Worm (Caenorhabditis elegans) whole organism, late embryonic: Measurements from ENCODE around the gene nhr-128.

Experiments
- C08G9.2 ChIP-seq: sonication (generic microtip); optimal IDR thresholded peaks from 2 replicates; lab custom pipeline; 2016; ENCODE audit warnings: mild to moderate bottlenecking, missing genetic modification characterization, moderate library complexity, missing compliant biosample characterization
- F13H6.1 ChIP-seq: sonication (generic microtip); optimal IDR thresholded peaks from 2 replicates; lab custom pipeline; 2016; ENCODE audit warnings: missing genetic modification characterization, missing compliant biosample characterization
- K09A11.1 ChIP-seq: sonication (generic microtip); optimal IDR thresholded peaks from 2 replicates; lab custom pipeline; 2017; ENCODE audit warnings: antibody characterized with exemption, mild to moderate bottlenecking, missing genetic modification characterization, missing compliant biosample characterization; ENCODE audit not compliant: insufficient read depth
- ceh-14 ChIP-seq: sonication (generic microtip); optimal IDR thresholded peaks from 2 replicates; lab custom pipeline; 2016; ENCODE audit warnings: missing genotype, missing genetic modification characterization, missing compliant biosample characterization
- ceh-19 ChIP-seq: fragments of 200-800 bp; sonication (Bioruptor generic); optimal IDR thresholded peaks from 2 replicates; lab custom pipeline; 2018; ENCODE audit warnings: mild to moderate bottlenecking, missing genetic modification characterization, missing compliant biosample characterization
- ceh-2 ChIP-seq: sonication (generic microtip); optimal IDR thresholded peaks from 2 replicates; lab custom pipeline; 2016; ENCODE audit warnings: missing genotype, missing genetic modification characterization, missing compliant biosample characterization
- ceh-45 ChIP-seq: fragments of 200-800 bp; sonication (Bioruptor generic); IDR thresholded peaks from 2 replicates; pipeline ENCODE4 v1.3.6; 2022; ENCODE audit warnings: missing genetic modification reagents, missing genetic modification characterization, missing compliant biosample characterization
- ceh-6 ChIP-seq: fragments of 200-800 bp; sonication (Bioruptor generic); optimal IDR thresholded peaks from 2 replicates; lab custom pipeline; 2018; ENCODE audit warnings: mild to moderate bottlenecking, missing genetic modification characterization, missing compliant biosample characterization
- dmd-4 ChIP-seq: sonication (generic microtip); optimal IDR thresholded peaks from 2 replicates; lab custom pipeline; 2016; ENCODE audit warnings: borderline replicate concordance, missing genetic modification characterization, missing compliant biosample characterization
- dve-1 ChIP-seq: sonication (generic microtip); optimal IDR thresholded peaks from 2 replicates; lab custom pipeline; 2017; ENCODE audit warnings: antibody characterized with exemption, mild to moderate bottlenecking, missing genetic modification characterization, missing compliant biosample characterization
- elt-2 ChIP-seq: sonication (generic microtip); optimal IDR thresholded peaks from 2 replicates; lab custom pipeline; 2016; ENCODE audit warnings: missing genetic modification reagents, missing genetic modification characterization, missing compliant biosample characterization
- eyg-1 ChIP-seq: sonication (generic microtip); optimal IDR thresholded peaks from 2 replicates; lab custom pipeline; 2016; ENCODE audit warnings: missing genotype, missing genetic modification characterization, missing compliant biosample characterization
- fax-1 ChIP-seq: sonication (generic microtip); optimal IDR thresholded peaks from 2 replicates; lab custom pipeline; 2016; ENCODE audit warnings: missing genotype, missing genetic modification characterization, missing compliant biosample characterization
- fkh-10 ChIP-seq: fragments of 150-350 bp; optimal IDR thresholded peaks from 2 replicates; lab custom pipeline; 2014; ENCODE audit warnings: missing biosample characterization, missing genetic modification reagents, missing genetic modification characterization
- hlh-15 ChIP-seq: sonication (generic microtip); optimal IDR thresholded peaks from 2 replicates; lab custom pipeline; 2016; ENCODE audit warnings: missing genetic modification characterization, missing compliant biosample characterization
- lin-11 ChIP-seq: fragments of 200-800 bp; sonication (Bioruptor generic); optimal IDR thresholded peaks from 2 replicates; lab custom pipeline; 2018; ENCODE audit warnings: mild to moderate bottlenecking, missing genetic modification characterization, missing compliant biosample characterization
- nfya-1 ChIP-seq: sonication (generic microtip); optimal IDR thresholded peaks from 2 replicates; lab custom pipeline; 2017; ENCODE audit warnings: missing genetic modification characterization, mild to moderate bottlenecking, missing compliant biosample characterization, antibody characterized with exemption, moderate library complexity
- nhr-232 ChIP-seq: sonication (generic microtip); optimal IDR thresholded peaks from 2 replicates; lab custom pipeline; 2016; ENCODE audit warnings: missing genetic modification characterization, missing compliant biosample characterization
- npax-4 ChIP-seq: sonication (generic microtip); optimal IDR thresholded peaks from 2 replicates; lab custom pipeline; 2016; ENCODE audit warnings: missing genetic modification characterization, missing compliant biosample characterization
- odd-2 ChIP-seq: sonication (generic microtip); optimal IDR thresholded peaks from 2 replicates; lab custom pipeline; 2017; ENCODE audit warnings: antibody characterized with exemption, mild to moderate bottlenecking, missing genetic modification characterization, missing compliant biosample characterization
- pag-3 ChIP-seq: sonication (generic microtip); optimal IDR thresholded peaks from 2 replicates; lab custom pipeline; 2016; ENCODE audit warnings: missing compliant biosample characterization, missing genetic modification characterization, borderline replicate concordance
- pha-2 ChIP-seq: sonication (generic microtip); optimal IDR thresholded peaks from 2 replicates; lab custom pipeline; 2017; ENCODE audit warnings: mild to moderate bottlenecking, missing genetic modification characterization, missing compliant biosample characterization
- pha-4 ChIP-seq: fragments of 150-350 bp; optimal IDR thresholded peaks from 2 replicates; lab custom pipeline; 2018; ENCODE audit warnings: missing biosample characterization, missing genetic modification reagents, missing genetic modification characterization
- pqm-1 ChIP-seq: sonication (generic microtip); optimal IDR thresholded peaks from 2 replicates; lab custom pipeline; 2016; ENCODE audit warnings: missing genetic modification characterization, missing compliant biosample characterization
- sox-2 ChIP-seq: fragments of 200-800 bp; sonication (Bioruptor generic); IDR thresholded peaks from 2 replicates; pipeline ENCODE4 v1.3.6; 2022; ENCODE audit warnings: missing genetic modification reagents, missing genetic modification characterization, missing compliant biosample characterization
- sox-4 ChIP-seq: sonication (generic microtip); optimal IDR thresholded peaks from 2 replicates; lab custom pipeline; 2017; ENCODE audit warnings: mild to moderate bottlenecking, missing genetic modification characterization, inconsistent platforms, missing compliant biosample characterization
- syd-9 ChIP-seq: sonication (generic microtip); optimal IDR thresholded peaks from 2 replicates; lab custom pipeline; 2016; ENCODE audit warnings: mild to moderate bottlenecking, missing genetic modification characterization, moderate library complexity, missing compliant biosample characterization
- tbx-2 ChIP-seq: sonication (generic microtip); optimal IDR thresholded peaks from 2 replicates; lab custom pipeline; 2016; ENCODE audit warnings: missing genetic modification characterization, missing compliant biosample characterization
- tbx-7 ChIP-seq: sonication (generic microtip); optimal IDR thresholded peaks from 2 replicates; lab custom pipeline; 2016; ENCODE audit warnings: missing genotype, missing genetic modification characterization, missing compliant biosample characterization
- unc-3 ChIP-seq, 2 experiments: fragments of 200-800 bp in 1 of 2; sonication (Bioruptor generic) in 1 of 2; sonication (generic microtip) in 1 of 2; conservative IDR thresholded peaks in 1 of 2; optimal IDR thresholded peaks in 1 of 2; 2 replicates each; pipeline versions ENCODE4 v1.3.6 to Lab custom; 2016 to 2022; ENCODE audit warnings: missing compliant biosample characterization in 2 of 2, missing genetic modification characterization in 2 of 2, missing genetic modification reagents in 1 of 2
- unc-55 ChIP-seq: sonication (generic microtip); optimal IDR thresholded peaks from 2 replicates; lab custom pipeline; 2017; ENCODE audit warnings: missing biosample characterization, missing genetic modification reagents, missing genetic modification characterization

nhr-128 gene

DNA sequence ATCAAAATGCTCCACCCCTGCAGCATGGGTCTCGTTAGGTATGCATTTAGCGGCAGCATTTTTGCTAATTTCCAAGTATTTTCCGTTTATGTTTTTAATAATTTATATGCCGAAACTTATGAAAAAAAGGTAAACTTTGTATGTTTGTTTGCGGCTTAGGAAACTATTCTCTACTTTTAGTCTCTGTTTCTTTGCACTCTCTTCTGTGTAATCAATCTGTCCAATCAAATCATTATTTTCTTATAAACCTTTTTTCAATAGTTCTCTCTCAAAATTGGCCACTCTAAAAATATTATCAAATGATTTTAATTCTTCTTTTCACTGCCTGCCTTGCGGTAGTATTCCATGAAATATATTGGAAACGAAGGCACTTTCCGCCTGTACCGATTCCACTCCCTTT, 16.1 kb downstream of the nhr-128 start:
- TF ChIP-seq sox-2, result no peak
- TF ChIP-seq pqm-1, result no peak
- TF ChIP-seq ceh-6 (GFP tag; lab: Kevin White, UChicago), result no peak

DNA sequence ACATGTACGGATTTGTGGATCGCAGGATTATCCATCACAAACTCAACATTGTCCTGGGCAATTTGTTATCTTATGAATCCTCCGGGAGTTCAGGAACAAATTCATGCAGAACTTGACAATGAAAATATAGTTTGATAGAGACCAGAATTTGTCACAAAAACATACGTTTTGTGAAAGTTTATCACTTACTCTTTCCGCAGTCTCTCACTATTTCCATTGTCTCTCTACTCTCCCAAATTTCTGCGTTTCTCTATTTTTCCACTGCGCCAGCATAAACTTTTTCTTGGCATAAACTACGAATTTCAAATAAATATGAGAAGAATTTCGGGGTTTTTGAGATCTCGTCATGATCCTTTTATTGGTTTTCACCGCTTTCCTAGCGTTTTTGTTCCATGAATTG, 20.8 kb downstream of the nhr-128 start, which contains the start of gene cyp-33C3:
Gene cyp-33C3 (plus strand): TSS at position 149 of the 400 bp plus-strand sequence.
- TF ChIP-seq C08G9.2 (tag; lab: Kevin White, UChicago) (no peak), elt-2 (tag; lab: Kevin White, UChicago) (no peak), unc-3 (GFP tag; conservative IDR thresholded peaks at IDR 0.05; lab: Robert Waterston, UW) (no peak), unc-3 (tag; optimal IDR thresholded peaks at IDR 0.05; lab: Kevin White, UChicago) (no peak), fax-1 (tag; lab: Kevin White, UChicago) (no peak), pha-2 (tag; lab: Kevin White, UChicago) (no peak), ceh-6 (GFP tag; lab: Kevin White, UChicago) (no peak), pqm-1 (no peak), nhr-232 (tag; lab: Kevin White, UChicago) (no peak)
- TF ChIP-seq, all 69 proteins: peak for 0

DNA sequence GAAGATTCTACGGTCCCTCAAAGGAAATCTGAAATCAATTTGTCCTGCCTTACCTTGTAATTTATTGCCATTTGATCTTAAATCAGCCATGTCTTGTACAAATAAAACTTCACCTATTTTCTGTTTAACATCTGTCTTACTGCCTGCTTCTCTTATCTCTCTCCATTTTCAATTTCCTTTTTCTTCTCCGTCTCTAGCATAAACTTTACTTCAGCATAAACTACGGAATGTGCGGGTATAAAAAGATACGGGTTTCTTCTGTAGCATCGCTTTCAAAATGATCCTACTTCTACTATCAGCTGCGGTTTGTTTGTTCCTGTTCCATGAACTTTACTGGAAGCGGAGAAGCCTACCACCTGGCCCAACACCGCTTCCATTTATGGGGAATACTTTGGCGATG, 22.9 kb downstream of the nhr-128 start, which contains the start of gene cyp-33C5:
Gene cyp-33C5 (plus strand): TSS at position 254 of the 400 bp plus-strand sequence.
- TF ChIP-seq eyg-1 (no peak), unc-55 (GFP tag; lab: Kevin White, UChicago) (no peak), ceh-14 (tag; lab: Kevin White, UChicago) (no peak), fkh-10 (GFP tag; lab: Kevin White, UChicago) (no peak), ceh-45 (GFP tag; lab: Robert Waterston, UW) (no peak), nfya-1 (tag; lab: Kevin White, UChicago) (no peak), F13H6.1 (tag; lab: Kevin White, UChicago) (no peak), elt-2 (tag; lab: Kevin White, UChicago) (no peak), K09A11.1 (tag; lab: Kevin White, UChicago) (no peak), pha-2 (tag; lab: Kevin White, UChicago) (no peak), lin-11 (tag; lab: Kevin White, UChicago) (no peak), tbx-2 (tag; lab: Kevin White, UChicago) (no peak)

DNA sequence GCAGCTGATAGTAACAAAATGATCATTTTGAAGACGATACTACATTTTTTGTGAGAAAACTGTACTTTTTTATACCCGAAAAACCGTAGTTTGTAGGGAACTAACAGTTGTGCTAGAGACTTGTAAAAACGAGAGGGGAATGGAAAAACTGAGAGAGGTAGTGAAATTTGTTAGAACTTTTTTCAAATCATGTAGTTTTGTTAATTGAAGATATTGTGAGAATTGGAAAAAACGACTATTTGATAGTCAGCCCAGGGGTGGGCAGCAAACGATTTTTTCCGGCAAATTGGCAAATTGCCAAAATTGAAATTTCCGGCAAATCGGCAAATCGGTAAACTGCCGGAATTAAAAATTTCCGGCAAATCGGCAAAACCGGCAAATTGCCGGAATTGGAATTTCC, 27.4 kb downstream of the nhr-128 start, which contains the start of gene cyp-33C6:
Gene cyp-33C6 (minus strand): TSS at position 101 of the 400 bp plus-strand sequence.
- TF ChIP-seq dve-1 (tag; lab: Kevin White, UChicago), result no peak
- TF ChIP-seq hlh-15 (tag; lab: Kevin White, UChicago), result no peak
- no peak for TF ChIP-seq odd-2 (tag; lab: Kevin White, UChicago)
- no peak for TF ChIP-seq tbx-7 (tag; lab: Kevin White, UChicago)
- TF ChIP-seq npax-4, result no peak
- TF ChIP-seq sox-4, result no peak
- TF ChIP-seq nhr-232 (tag; lab: Kevin White, UChicago), result no peak
- no peak for TF ChIP-seq dmd-4 (tag; lab: Kevin White, UChicago)
- TF ChIP-seq ceh-2 (tag; lab: Kevin White, UChicago), result no peak

DNA sequence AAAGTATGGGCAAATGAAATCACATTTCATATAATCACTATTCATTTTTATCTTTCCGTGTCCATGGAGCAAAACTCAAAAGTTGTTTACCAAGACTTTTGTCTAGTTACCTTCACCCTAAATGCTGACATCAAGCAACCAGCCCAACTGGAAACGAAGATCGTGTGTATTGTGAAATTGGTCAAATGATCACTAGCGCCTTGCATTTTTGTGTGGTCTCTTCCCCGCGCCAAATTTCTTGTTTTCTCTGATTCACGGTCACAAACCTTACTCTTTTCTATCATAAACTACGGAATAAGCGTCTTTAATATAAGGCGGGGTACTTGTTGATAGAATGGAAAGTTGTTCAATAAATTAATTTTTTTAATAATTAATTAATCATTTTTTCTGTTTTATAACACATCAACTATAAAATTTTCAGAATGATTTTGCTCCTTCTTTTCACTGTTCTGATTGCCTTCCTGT, 28.3 kb downstream of the nhr-128 start, which contains the start of gene cyp-33C7:
Gene cyp-33C7 (plus strand): TSS at position 415 of the 465 bp plus-strand sequence.
- no peak for TF ChIP-seq dmd-4 (tag; lab: Kevin White, UChicago)
- TF ChIP-seq nfya-1 (tag; lab: Kevin White, UChicago), result no peak
- TF ChIP-seq pqm-1, result no peak
- TF ChIP-seq ceh-19, result no peak
- TF ChIP-seq pha-4 (tag; lab: Kevin White, UChicago), result no peak
- no peak for TF ChIP-seq odd-2 (tag; lab: Kevin White, UChicago)
- TF ChIP-seq syd-9 (tag; lab: Kevin White, UChicago), result no peak
- TF ChIP-seq ceh-14 (tag; lab: Kevin White, UChicago), result no peak
- no peak for TF ChIP-seq pag-3 (tag; lab: Kevin White, UChicago)
- TF ChIP-seq fax-1 (tag; lab: Kevin White, UChicago), result no peak
